Worm (Caenorhabditis elegans): ENCODE measurements around the gene clec-157.

clec-157 gene

ce11 chrIII:4881955-4882354, 37.7 kb upstream of the clec-157 start:
- TF ChIP-seq nhr-12 (tag; optimal IDR thresholded peaks at IDR 0.05) (no peak), blmp-1 (tag; optimal IDR thresholded peaks at IDR 0.05) (no peak), ham-2 (GFP tag; optimal IDR thresholded peaks at IDR 0.05) (no peak), zip-8 (tag; optimal IDR thresholded peaks at IDR 0.05) (no peak), nhr-76 (tag; optimal IDR thresholded peaks at IDR 0.05) (no peak), bed-3 (GFP tag; optimal IDR thresholded peaks at IDR 0.05) (no peak), hlh-1 (tag; optimal IDR thresholded peaks at IDR 0.05) (no peak), unc-120 (tag; optimal IDR thresholded peaks at IDR 0.05; ENCODE audit: poor library complexity, severe bottlenecking) (no peak), ceh-43 (GFP tag; optimal IDR thresholded peaks at IDR 0.05) (no peak), cnd-1 (tag; optimal IDR thresholded peaks at IDR 0.05) (no peak), mep-1 (tag; optimal IDR thresholded peaks at IDR 0.05) (no peak), nhr-237 (tag; optimal IDR thresholded peaks at IDR 0.05) (no peak)

ce11 chrIII:4879445-4879844, 35.2 kb upstream of the clec-157 start, which contains the start of gene C35D10.1:
C35D10.1 (plus strand) TSS chrIII:4879745.
- no peak for TF ChIP-seq sem-2 (GFP tag; optimal IDR thresholded peaks at IDR 0.05)
- no peak for TF ChIP-seq sptf-1 (tag; optimal IDR thresholded peaks at IDR 0.05)
- no peak for TF ChIP-seq bed-3 (GFP tag; optimal IDR thresholded peaks at IDR 0.05)
- TF ChIP-seq ceh-83 (GFP tag; optimal IDR thresholded peaks at IDR 0.05) = no peak
- TF ChIP-seq lin-13 (tag; optimal IDR thresholded peaks at IDR 0.05) = no peak
- no peak for TF ChIP-seq snpc-4 (tag; optimal IDR thresholded peaks at IDR 0.05)
- TF ChIP-seq zip-8 (tag; optimal IDR thresholded peaks at IDR 0.05) = no peak
- no peak for TF ChIP-seq mls-2 (tag; optimal IDR thresholded peaks at IDR 0.05)
- TF ChIP-seq lin-32 (GFP tag; optimal IDR thresholded peaks at IDR 0.05) = no peak
- TF ChIP-seq hlh-1 (tag; optimal IDR thresholded peaks at IDR 0.05) = no peak
- no peak for TF ChIP-seq nhr-237 (tag; optimal IDR thresholded peaks at IDR 0.05)
- no peak for TF ChIP-seq unc-39 (tag; optimal IDR thresholded peaks at IDR 0.05)

ce11 chrIII:4878281-4878680, 34.1 kb upstream of the clec-157 start, which contains the start of the genes tost-1 and arx-6:
tost-1 (minus strand) TSS chrIII:4878311.
arx-6 (plus strand) TSS chrIII:4878658.
- no peak for TF ChIP-seq nhr-2 (tag; optimal IDR thresholded peaks at IDR 0.05)
- no peak for TF ChIP-seq unc-120 (tag; optimal IDR thresholded peaks at IDR 0.05; ENCODE audit: poor library complexity, severe bottlenecking)
- peak; percentile 19 for TF ChIP-seq pha-4 (tag; optimal IDR thresholded peaks at IDR 0.05)
- peak; percentile 50 for TF ChIP-seq mep-1 (tag; optimal IDR thresholded peaks at IDR 0.05)
- no peak for TF ChIP-seq ceh-43 (GFP tag; optimal IDR thresholded peaks at IDR 0.05)
- TF ChIP-seq lsy-2 (tag; optimal IDR thresholded peaks at IDR 0.05) = peak; percentile 37

ce11 chrIII:4875663-4876062, 31.4 kb upstream of the clec-157 start:
- TF ChIP-seq ces-1 (GFP tag; optimal IDR thresholded peaks at IDR 0.05) (peak; percentile 21), tbx-8 (GFP tag; optimal IDR thresholded peaks at IDR 0.05) (no peak)

- no peak for TF ChIP-seq nhr-2 (tag; optimal IDR thresholded peaks at IDR 0.05)
- no peak for TF ChIP-seq unc-120 (tag; optimal IDR thresholded peaks at IDR 0.05; ENCODE audit: poor library complexity, severe bottlenecking)
- TF ChIP-seq pha-4 (tag; optimal IDR thresholded peaks at IDR 0.05) = no peak
- no peak for TF ChIP-seq ces-1 (GFP tag; optimal IDR thresholded peaks at IDR 0.05)
- TF ChIP-seq lsy-2 (tag; optimal IDR thresholded peaks at IDR 0.05) = no peak
- no peak for TF ChIP-seq sem-2 (GFP tag; optimal IDR thresholded peaks at IDR 0.05)
- TF ChIP-seq snpc-4 (tag; optimal IDR thresholded peaks at IDR 0.05) = no peak
- TF ChIP-seq lin-32 (GFP tag; optimal IDR thresholded peaks at IDR 0.05) = no peak
- no peak for TF ChIP-seq nhr-12 (tag; optimal IDR thresholded peaks at IDR 0.05)
Observed at ce11 chrIII:4874671-4875070, 30.4 kb upstream of the clec-157 start, which contains the start of gene C35D10.12. C35D10.12 (minus strand) TSS chrIII:4874771.

ce11 chrIII:4873395-4873794, 29.2 kb upstream of the clec-157 start:
- TF ChIP-seq ces-1 (GFP tag; optimal IDR thresholded peaks at IDR 0.05) (no peak), mab-5 (tag; optimal IDR thresholded peaks at IDR 0.05) (no peak), ztf-11 (tag; optimal IDR thresholded peaks at IDR 0.05) (no peak), mls-2 (tag; optimal IDR thresholded peaks at IDR 0.05) (no peak), sptf-1 (tag; optimal IDR thresholded peaks at IDR 0.05) (no peak), unc-39 (tag; optimal IDR thresholded peaks at IDR 0.05) (no peak), pha-4 (tag; optimal IDR thresholded peaks at IDR 0.05) (no peak), sem-2 (GFP tag; optimal IDR thresholded peaks at IDR 0.05) (no peak), zip-8 (tag; optimal IDR thresholded peaks at IDR 0.05) (no peak), drap-1 (GFP tag; optimal IDR thresholded peaks at IDR 0.05) (no peak)
